Fruit fly (Drosophila melanogaster): ENCODE measurements around the gene ND-B14.5B.

The ND-B14.5B gene

dm6 chr2L:3121745-3122144, 23.9 kb downstream of the ND-B14.5B start (continued):
- TF ChIP-seq zen2 (GFP tag; IDR thresholded peaks at IDR 0.05; ENCODE audit: partially characterized antibody), result no peak
- TF ChIP-seq dmrt99B (tag; optimal IDR thresholded peaks at IDR 0.05), result peak; percentile 16
- 0 out of 2 replicates have a peak, but pooled peaks have one; percentile 20 for TF ChIP-seq HLH3B (GFP tag; IDR thresholded peaks at IDR 0.05)
- peak; percentile 25 for TF ChIP-seq CoRest (tag; optimal IDR thresholded peaks at IDR 0.05)
- TF ChIP-seq CG7556 (GFP tag; optimal IDR thresholded peaks at IDR 0.05), result peak; percentile 8
- no peak for TF ChIP-seq CG8089 (GFP tag; optimal IDR thresholded peaks at IDR 0.05)
- TF ChIP-seq tll (GFP tag; optimal IDR thresholded peaks at IDR 0.05), result no peak
- TF ChIP-seq hb (GFP tag; IDR thresholded peaks at IDR 0.05; ENCODE audit: partially characterized antibody), result no peak
- TF ChIP-seq CG12769 (tag; optimal IDR thresholded peaks at IDR 0.05), result peak; percentile 34
- TF ChIP-seq CG16863 (GFP tag; optimal IDR thresholded peaks at IDR 0.05), result no peak
- TF ChIP-seq CG9797 (GFP tag; optimal IDR thresholded peaks at IDR 0.05), result no peak
- TF ChIP-seq CG10366 (GFP tag; IDR thresholded peaks at IDR 0.05), result no peak
- TF ChIP-seq CG18599 (GFP tag; optimal IDR thresholded peaks at IDR 0.05), result peak; percentile 19
- TF ChIP-seq CG34224 (GFP tag; IDR thresholded peaks at IDR 0.05; ENCODE audit: partially characterized antibody), result no peak
- no peak for TF ChIP-seq jing (GFP tag; optimal IDR thresholded peaks at IDR 0.05)
- no peak for TF ChIP-seq D19B (GFP tag; optimal IDR thresholded peaks at IDR 0.05)
- TF ChIP-seq CkIIα-i1 (GFP tag; IDR thresholded peaks at IDR 0.05), result no peak
- no peak for TF ChIP-seq CG13424 (tag; optimal IDR thresholded peaks at IDR 0.05)
- peak; percentile 48 for TF ChIP-seq caup (GFP tag; optimal IDR thresholded peaks at IDR 0.05; ENCODE audit: severe bottlenecking)
- no peak for TF ChIP-seq Hr3 (GFP tag; optimal IDR thresholded peaks at IDR 0.05)
- TF ChIP-seq CG33557 (GFP tag; optimal IDR thresholded peaks at IDR 0.05), result peak; percentile 28
- peak; percentile 13 for TF ChIP-seq CG6854 (GFP tag; optimal IDR thresholded peaks at IDR 0.05)
- TF ChIP-seq gcm2 (GFP tag; optimal IDR thresholded peaks at IDR 0.05), result no peak
- peak; percentile 35 for TF ChIP-seq HHEX (GFP tag; optimal IDR thresholded peaks at IDR 0.05)
- TF ChIP-seq scrt (GFP tag; optimal IDR thresholded peaks at IDR 0.05), result no peak
- no peak for TF ChIP-seq cwo (GFP tag; optimal IDR thresholded peaks at IDR 0.05)
- no peak for TF ChIP-seq ara (GFP tag; IDR thresholded peaks at IDR 0.05)
- TF ChIP-seq tup (GFP tag; optimal IDR thresholded peaks at IDR 0.05), result no peak
- TF ChIP-seq CG14710 (tag; optimal IDR thresholded peaks at IDR 0.05), result no peak
- no peak for TF ChIP-seq esg (GFP tag; conservative IDR thresholded peaks at IDR 0.05)
- TF ChIP-seq hkb (optimal IDR thresholded peaks at IDR 0.05), result no peak
- TF ChIP-seq hkb (GFP tag; IDR thresholded peaks at IDR 0.05), result peak; percentile 21; the same call in 1 of the 2 replicates
- peak; percentile 47 for TF ChIP-seq sqz (GFP tag; optimal IDR thresholded peaks at IDR 0.05)
- TF ChIP-seq pho (GFP tag; optimal IDR thresholded peaks at IDR 0.05), result peak; percentile 0
- no peak for TF ChIP-seq Dfd (GFP tag; optimal IDR thresholded peaks at IDR 0.05)
- TF ChIP-seq vfl (GFP tag; optimal IDR thresholded peaks at IDR 0.05), result no peak
- TF ChIP-seq CG6765 (GFP tag; optimal IDR thresholded peaks at IDR 0.05), result no peak
- TF ChIP-seq org-1 (GFP tag; optimal IDR thresholded peaks at IDR 0.05), result peak; percentile 41
- TF ChIP-seq CG10147 (GFP tag; optimal IDR thresholded peaks at IDR 0.05), result no peak
- no peak for TF ChIP-seq sima (GFP tag; optimal IDR thresholded peaks at IDR 0.05)
- TF ChIP-seq tgo (GFP tag; IDR thresholded peaks at IDR 0.05), result no peak
- TF ChIP-seq H15 (GFP tag; IDR thresholded peaks at IDR 0.05), result no peak
- no peak for TF ChIP-seq ewg (GFP tag; optimal IDR thresholded peaks at IDR 0.05)
- TF ChIP-seq row (GFP tag; IDR thresholded peaks at IDR 0.05), result 0 out of 3 replicates have a peak, but pooled peaks have one; percentile 3
- no peak for TF ChIP-seq nerfin-2 (GFP tag; IDR thresholded peaks at IDR 0.05; ENCODE audit: partially characterized antibody)
- TF ChIP-seq wdn (GFP tag; IDR thresholded peaks at IDR 0.05), result no peak
- TF ChIP-seq Dek (tag; optimal IDR thresholded peaks at IDR 0.05), result peak; percentile 8
- TF ChIP-seq tin (GFP tag; optimal IDR thresholded peaks at IDR 0.05), result no peak
- TF ChIP-seq nau (GFP tag; optimal IDR thresholded peaks at IDR 0.05), result peak; percentile 36
- no peak for TF ChIP-seq rib (GFP tag; IDR thresholded peaks at IDR 0.05)

All from whole organism, embryonic.